Comparison of ENCODE assay signal across 3 fruit fly cellular contexts in the genomic region with DNA sequence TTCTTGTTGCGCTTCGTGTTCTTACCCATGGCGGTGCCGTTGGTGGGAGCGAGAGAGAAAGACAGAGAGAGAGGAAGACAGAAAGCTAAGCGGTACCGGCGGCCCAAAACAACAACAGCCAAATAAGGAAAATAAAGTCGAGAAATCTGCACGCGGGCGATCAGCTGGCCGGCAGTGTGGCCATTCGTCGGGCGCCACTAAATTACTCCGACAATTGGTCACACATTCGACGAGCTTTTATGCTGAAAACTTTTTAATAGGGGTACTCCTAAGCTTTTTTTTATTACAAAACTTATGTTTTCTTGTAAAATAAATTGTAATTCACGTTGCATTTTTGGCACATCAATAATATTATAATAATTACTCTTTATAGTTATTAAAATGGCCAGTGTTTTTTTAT.
TF ChIP-seq lines count a peak whose summit lies in the region.

A gene (minus strand): TSS at position 187 of the 400 bp plus-strand sequence.

- peak; percentile 16 for TF ChIP-seq CTCF in whole organism, embryonic (GFP tag; optimal IDR thresholded peaks at IDR 0.05; lab: Kevin White, UChicago)

TF ChIP-seq in whole organism, adult, 20 proteins besides CTCF, POLR2A, EP300 and RAD21:
- TF ChIP-seq CG7101 (tag; optimal IDR thresholded peaks at IDR 0.05; lab: Kevin White, UChicago) (peak; percentile 37), bab1 (GFP tag; optimal IDR thresholded peaks at IDR 0.05; lab: Kevin White, UChicago) (peak; percentile 20), cnc (optimal IDR thresholded peaks at IDR 0.05; lab: Kevin White, UChicago) (no peak), Mnt (GFP tag; optimal IDR thresholded peaks at IDR 0.05; lab: Kevin White, UChicago) (peak; percentile 77), Hr96 (GFP tag; optimal IDR thresholded peaks at IDR 0.05; lab: Kevin White, UChicago) (no peak), CG1620 (GFP tag; optimal IDR thresholded peaks at IDR 0.05; lab: Kevin White, UChicago) (peak; percentile 0), cic (GFP tag; optimal IDR thresholded peaks at IDR 0.05; lab: Kevin White, UChicago) (no peak), CG7045 (GFP tag; optimal IDR thresholded peaks at IDR 0.05; lab: Kevin White, UChicago) (no peak)
TF ChIP-seq in whole organism, adult: peak in this region for 4.

TF ChIP-seq in whole organism, embryonic, 481 proteins besides CTCF, POLR2A, EP300 and RAD21 (continues in another document):
- TF ChIP-seq PHDP (tag; optimal IDR thresholded peaks at IDR 0.05; lab: Kevin White, UChicago) (peak; percentile 12), onecut (GFP tag; IDR thresholded peaks at IDR 0.05; lab: Robert Waterston, UW) (no peak), Hr51 (GFP tag; optimal IDR thresholded peaks at IDR 0.05; lab: Kevin White, UChicago) (no peak), Hmx (GFP tag; optimal IDR thresholded peaks at IDR 0.05; lab: Kevin White, UChicago) (no peak), BEAF-32 (GFP tag; optimal IDR thresholded peaks at IDR 0.05; lab: Kevin White, UChicago) (peak; percentile 3), Bteb2 (GFP tag; optimal IDR thresholded peaks at IDR 0.05; lab: Kevin White, UChicago) (no peak), unpg (GFP tag; optimal IDR thresholded peaks at IDR 0.05; lab: Kevin White, UChicago) (peak; percentile 19), caup (GFP tag; optimal IDR thresholded peaks at IDR 0.05; lab: Kevin White, UChicago; ENCODE audit: severe bottlenecking) (peak; percentile 29), CG6791 (GFP tag; IDR thresholded peaks at IDR 0.05; lab: Robert Waterston, UW; ENCODE audit: partially characterized antibody) (peak; percentile 41; the same call in 1 of the 3 replicates), CG32767 (GFP tag; IDR thresholded peaks at IDR 0.05; lab: Robert Waterston, UW) (no peak), CG4360 (GFP tag; IDR thresholded peaks at IDR 0.05; lab: Robert Waterston, UW) (0 out of 2 replicates have a peak, but pooled peaks have one; percentile 22), Adf1 (GFP tag; IDR thresholded peaks at IDR 0.05; lab: Robert Waterston, UW) (no peak), stwl (tag; optimal IDR thresholded peaks at IDR 0.05; lab: Kevin White, UChicago) (peak; percentile 18), sob (GFP tag; IDR thresholded peaks at IDR 0.05; lab: Robert Waterston, UW) (no peak), dm (GFP tag; optimal IDR thresholded peaks at IDR 0.05; lab: Kevin White, UChicago) (peak; percentile 55), row (GFP tag; IDR thresholded peaks at IDR 0.05; lab: Robert Waterston, UW) (peak; percentile 56; the same call in 2 of the 3 replicates), C15 (GFP tag; IDR thresholded peaks at IDR 0.05; lab: Robert Waterston, UW) (no peak), CG6683 (GFP tag; optimal IDR thresholded peaks at IDR 0.05; lab: Kevin White, UChicago) (no peak), NC2α (GFP tag; optimal IDR thresholded peaks at IDR 0.05; lab: Kevin White, UChicago) (no peak), CG13296 (GFP tag; optimal IDR thresholded peaks at IDR 0.05; lab: Kevin White, UChicago) (no peak), Ptx1 (GFP tag; IDR thresholded peaks at IDR 0.05; lab: Robert Waterston, UW) (no peak), CG13424 (tag; optimal IDR thresholded peaks at IDR 0.05; lab: Kevin White, UChicago) (peak; percentile 35), CG32532 (GFP tag; IDR thresholded peaks at IDR 0.05; lab: Robert Waterston, UW) (peak; percentile 45; the same call in 1 of the 2 replicates), Ets65A (GFP tag; lab: Kevin White, UChicago) (no peak), CG17361 (GFP tag; IDR thresholded peaks at IDR 0.05; lab: Robert Waterston, UW) (no peak), unc-4 (GFP tag; IDR thresholded peaks at IDR 0.05; lab: Robert Waterston, UW; ENCODE audit: partially characterized antibody) (no peak), YL-1 (GFP tag; optimal IDR thresholded peaks at IDR 0.05; lab: Kevin White, UChicago) (peak; percentile 14), CG2199 (GFP tag; IDR thresholded peaks at IDR 0.05; lab: Robert Waterston, UW) (no peak), schlank (tag; optimal IDR thresholded peaks at IDR 0.05; lab: Kevin White, UChicago) (no peak), pzg (GFP tag; optimal IDR thresholded peaks at IDR 0.05; lab: Kevin White, UChicago) (peak; percentile 65), Fer3 (tag; optimal IDR thresholded peaks at IDR 0.05; lab: Kevin White, UChicago) (peak; percentile 30), CG1832 (GFP tag; optimal IDR thresholded peaks at IDR 0.05; lab: Kevin White, UChicago) (peak; percentile 44), wek (GFP tag; optimal IDR thresholded peaks at IDR 0.05; lab: Kevin White, UChicago) (peak; percentile 88), Hmr (GFP tag; optimal IDR thresholded peaks at IDR 0.05; lab: Kevin White, UChicago) (peak; percentile 20), her (GFP tag; optimal IDR thresholded peaks at IDR 0.05; lab: Kevin White, UChicago) (no peak), gsb-n (tag; optimal IDR thresholded peaks at IDR 0.05; lab: Kevin White, UChicago) (peak; percentile 85), CG16779 (GFP tag; IDR thresholded peaks at IDR 0.05; lab: Robert Waterston, UW) (no peak), bowl (GFP tag; IDR thresholded peaks at IDR 0.05; lab: Robert Waterston, UW) (no peak), CG8388 (GFP tag; optimal IDR thresholded peaks at IDR 0.05; lab: Kevin White, UChicago) (no peak), sug (tag; optimal IDR thresholded peaks at IDR 0.05; lab: Kevin White, UChicago) (no peak)

TF ChIP-seq in whole organism, prepupa, 60 proteins besides CTCF, POLR2A, EP300 and RAD21:
- TF ChIP-seq CG10669 (GFP tag; optimal IDR thresholded peaks at IDR 0.05; lab: Kevin White, UChicago): no peak
- TF ChIP-seq fd85E (GFP tag; optimal IDR thresholded peaks at IDR 0.05; lab: Kevin White, UChicago): no peak
- no peak for TF ChIP-seq CG3032 (tag; optimal IDR thresholded peaks at IDR 0.05; lab: Kevin White, UChicago)
- 0 out of 3 replicates have a peak, but pooled peaks have one; percentile 6 for TF ChIP-seq eg (GFP tag; IDR thresholded peaks at IDR 0.05; lab: Robert Waterston, UW)
- peak; percentile 8; the same call in 1 of the 2 replicates for TF ChIP-seq CG15336 (GFP tag; IDR thresholded peaks at IDR 0.05; lab: Robert Waterston, UW)
- peak; percentile 1 for TF ChIP-seq Eip78C (GFP tag; lab: Kevin White, UChicago)
- TF ChIP-seq CG6808 (GFP tag; optimal IDR thresholded peaks at IDR 0.05; lab: Kevin White, UChicago): no peak
